Worm (Caenorhabditis elegans) whole organism, L2 larva: ENCODE measurements around the gene C01G10.5.

Experiments used
- aly-2 ChIP-seq: fragments of 150-350 bp; optimal IDR thresholded peaks from 2 replicates; lab custom pipeline; 2014; ENCODE audit warnings: missing biosample characterization, missing genetic modification characterization
- lin-13 ChIP-seq: fragments of 150-350 bp; optimal IDR thresholded peaks from 2 replicates; lab custom pipeline; 2014; ENCODE audit warnings: missing biosample characterization, missing genetic modification reagents, missing genetic modification characterization
- lin-39 ChIP-seq: fragments of 150-350 bp; optimal IDR thresholded peaks from 2 replicates; lab custom pipeline; 2014; ENCODE audit warnings: missing biosample characterization, missing genetic modification reagents, missing genetic modification characterization
- nhr-21 ChIP-seq: fragments of 150-350 bp; optimal IDR thresholded peaks from 2 replicates; lab custom pipeline; 2014; ENCODE audit warnings: missing biosample characterization, missing genetic modification characterization
- sma-9 ChIP-seq, 2 experiments: fragments of 150-350 bp in 1 of 2; sonication (generic microtip) in 1 of 2; optimal IDR thresholded peaks; 2 replicates each; lab custom pipeline; 2014 to 2016; ENCODE audit warnings: missing genetic modification characterization in 2 of 2, mild to moderate bottlenecking in 1 of 2, missing biosample characterization in 1 of 2, missing compliant biosample characterization in 1 of 2, missing genetic modification reagents in 1 of 2, moderate library complexity in 1 of 2
- ztf-11 ChIP-seq: sonication (generic microtip); optimal IDR thresholded peaks from 2 replicates; lab custom pipeline; 2017; ENCODE audit warnings: missing biosample characterization, missing genetic modification characterization

DNA sequence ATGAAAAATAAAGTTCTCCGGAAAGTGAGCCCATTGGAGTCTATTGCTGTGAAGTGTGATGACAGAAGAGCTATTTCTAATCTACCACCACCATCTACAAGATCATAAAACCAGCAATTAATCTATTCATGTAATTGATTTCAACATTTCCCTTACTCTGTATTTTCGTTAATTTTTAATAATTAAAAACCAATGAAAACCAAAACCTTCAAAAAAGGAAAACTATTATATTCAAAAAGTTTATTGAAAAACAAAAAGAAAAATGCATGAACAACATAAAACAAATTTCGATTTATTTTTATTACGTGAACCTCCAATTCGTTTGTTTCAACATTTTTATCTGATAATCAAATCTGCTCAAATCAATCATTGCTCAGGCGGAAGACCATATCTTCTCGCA lies 10.1 kb upstream of the C01G10.5 start, which contains the start of gene C01G10.1:
- TF ChIP-seq nhr-21 (tag; lab: Kevin White, UChicago) (no peak), ztf-11 (tag; lab: Kevin White, UChicago) (no peak), sma-9 (GFP tag; optimal IDR thresholded peaks at IDR 0.05; lab: Kevin White, UChicago) (no peak), sma-9 (tag; optimal IDR thresholded peaks at IDR 0.05; lab: Kevin White, UChicago) (no peak), lin-13 (GFP tag; lab: Kevin White, UChicago) (no peak), lin-39 (tag; lab: Kevin White, UChicago) (no peak), aly-2 (tag; lab: Kevin White, UChicago) (no peak)
